Fruit fly (Drosophila melanogaster) whole organism, adult: ENCODE results near the gene Fit2.

ENCODE experiments used
- CG11617 ChIP-seq: fragments of 200-800 bp; sonication (Bioruptor generic); optimal IDR thresholded peaks from 2 replicates; lab custom pipeline; 2017; ENCODE audit warnings: mild to moderate bottlenecking, missing biosample characterization, missing genetic modification reagents, missing genetic modification characterization
- CG12768 ChIP-seq: fragments of 200-800 bp; sonication (Bioruptor generic); optimal IDR thresholded peaks from 2 replicates; lab custom pipeline; 2017; ENCODE audit warnings: missing biosample characterization, missing genetic modification characterization, mild to moderate bottlenecking, moderate library complexity, missing genetic modification reagents
- CG14711 ChIP-seq: fragments of 200-800 bp; sonication (Bioruptor generic); optimal IDR thresholded peaks from 2 replicates; lab custom pipeline; 2018; ENCODE audit warnings: missing biosample characterization, mild to moderate bottlenecking, missing genetic modification characterization, moderate library complexity
- CG1620 ChIP-seq: fragments of 200-800 bp; sonication (Bioruptor generic); optimal IDR thresholded peaks from 2 replicates; lab custom pipeline; 2016; ENCODE audit warnings: missing biosample characterization, missing genetic modification characterization
- CG33017 ChIP-seq: fragments of 200-800 bp; sonication (Bioruptor generic); optimal IDR thresholded peaks from 2 replicates; lab custom pipeline; 2018; ENCODE audit warnings: missing biosample characterization, mild to moderate bottlenecking, missing genetic modification characterization, moderate library complexity
- CG5204 ChIP-seq: fragments of 200-800 bp; sonication (Bioruptor generic); optimal IDR thresholded peaks from 2 replicates; lab custom pipeline; 2016; ENCODE audit warnings: missing biosample characterization, missing genetic modification characterization
- CG7045 ChIP-seq: fragments of 200-800 bp; sonication (Bioruptor generic); optimal IDR thresholded peaks from 2 replicates; lab custom pipeline; 2017; ENCODE audit warnings: missing biosample characterization, mild to moderate bottlenecking, missing genetic modification characterization
- CG7101 ChIP-seq: fragments of 200-800 bp; sonication (Bioruptor generic); optimal IDR thresholded peaks from 2 replicates; lab custom pipeline; 2018; ENCODE audit warnings: missing biosample characterization, mild to moderate bottlenecking, missing genetic modification characterization, moderate library complexity
- Clk ChIP-seq: fragments of 200-800 bp; sonication (Bioruptor generic); optimal IDR thresholded peaks from 2 replicates; lab custom pipeline; 2017; ENCODE audit warnings: missing biosample characterization, missing genetic modification characterization
- Crg-1 ChIP-seq: fragments of 200-800 bp; sonication (Bioruptor generic); optimal IDR thresholded peaks from 2 replicates; lab custom pipeline; 2016; ENCODE audit warnings: missing biosample characterization, missing genetic modification characterization
- Hr96 ChIP-seq: fragments of 200-800 bp; sonication (Bioruptor generic); optimal IDR thresholded peaks from 2 replicates; lab custom pipeline; 2016; ENCODE audit warnings: missing biosample characterization, missing genetic modification characterization
- Mnt ChIP-seq: fragments of 200-800 bp; sonication (Bioruptor generic); optimal IDR thresholded peaks from 2 replicates; lab custom pipeline; 2016; ENCODE audit warnings: missing biosample characterization, mild to moderate bottlenecking, missing genetic modification characterization
- bab1 ChIP-seq: fragments of 200-800 bp; sonication (Bioruptor generic); optimal IDR thresholded peaks from 3 replicates; lab custom pipeline; 2019; ENCODE audit warnings: missing biosample characterization, mild to moderate bottlenecking, missing genetic modification characterization, moderate library complexity
- cic ChIP-seq: fragments of 200-800 bp; sonication (Bioruptor generic); optimal IDR thresholded peaks from 2 replicates; lab custom pipeline; 2017; ENCODE audit warnings: missing biosample characterization, mild to moderate bottlenecking, missing genetic modification characterization, moderate library complexity
- cnc ChIP-seq, 2 experiments: fragments of >200 bp; optimal IDR thresholded peaks; 2 replicates each; lab custom pipeline; 2017
- kay ChIP-seq: fragments of 200-800 bp; sonication (Bioruptor generic); peaks from one replicate; lab custom pipeline; 2016; ENCODE audit warnings: missing biosample characterization, missing genetic modification characterization, borderline replicate concordance
- ovo ChIP-seq: fragments of 200-800 bp; sonication (Bioruptor generic); optimal IDR thresholded peaks from 2 replicates; lab custom pipeline; 2016; ENCODE audit warnings: missing biosample characterization, missing genetic modification characterization
- pad ChIP-seq: fragments of 200-800 bp; sonication (Bioruptor generic); optimal IDR thresholded peaks from 3 replicates; lab custom pipeline; 2017; ENCODE audit warnings: missing biosample characterization, missing genetic modification characterization, mild to moderate bottlenecking, moderate library complexity, missing genetic modification reagents
- tj ChIP-seq: fragments of 200-800 bp; sonication (Bioruptor generic); optimal IDR thresholded peaks from 3 replicates; lab custom pipeline; 2017; ENCODE audit warnings: missing biosample characterization, mild to moderate bottlenecking, missing genetic modification characterization, moderate library complexity
- toe ChIP-seq: fragments of 200-800 bp; sonication (Bioruptor generic); optimal IDR thresholded peaks from 2 replicates; lab custom pipeline; 2016; ENCODE audit warnings: missing biosample characterization, missing genetic modification characterization

Fit2 gene

DNA sequence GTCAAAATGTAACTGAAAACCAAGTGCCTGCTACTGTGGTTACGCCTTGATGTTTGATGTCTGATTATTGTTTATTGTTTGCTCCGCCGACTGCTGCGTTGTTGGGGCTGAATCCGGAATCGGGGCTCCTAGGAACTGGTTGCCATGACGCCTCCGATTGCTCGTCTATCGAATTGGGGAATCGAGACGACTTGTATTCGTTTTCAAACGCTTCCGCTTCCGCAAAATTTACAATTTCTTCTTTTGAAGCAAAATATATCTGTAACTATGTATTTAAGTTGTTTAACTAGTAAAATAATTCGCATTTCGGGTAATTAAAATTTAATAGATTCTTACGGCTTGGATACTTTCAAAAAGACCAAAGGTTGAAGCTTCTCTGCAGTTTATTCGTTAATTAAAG lies 1.4 kb upstream of the Fit2 start, which contains the start of gene CG6652:
TSS of gene CG6652 (minus strand) at position 101 of the 400 bp plus-strand sequence.
- TF ChIP-seq bab1 (GFP tag; lab: Kevin White, UChicago): no peak
- no peak for TF ChIP-seq tj (GFP tag; lab: Kevin White, UChicago)
- TF ChIP-seq Hr96 (GFP tag; lab: Kevin White, UChicago): no peak
- no peak for TF ChIP-seq CG1620 (GFP tag; lab: Kevin White, UChicago)
- no peak for TF ChIP-seq CG7045 (GFP tag; lab: Kevin White, UChicago)
- TF ChIP-seq Clk (GFP tag; lab: Kevin White, UChicago): no peak
- TF ChIP-seq CG11617 (GFP tag; lab: Kevin White, UChicago): no peak
- TF ChIP-seq Crg-1 (GFP tag; lab: Kevin White, UChicago): no peak
- TF ChIP-seq CG12768 (GFP tag; lab: Kevin White, UChicago): no peak
- TF ChIP-seq cic: no peak
- no peak for TF ChIP-seq CG7101

- TF ChIP-seq bab1 (GFP tag; lab: Kevin White, UChicago): no peak
- TF ChIP-seq ovo (GFP tag; lab: Kevin White, UChicago): no peak
- TF ChIP-seq Clk (GFP tag; lab: Kevin White, UChicago): no peak
- no peak for TF ChIP-seq CG12768 (GFP tag; lab: Kevin White, UChicago)
- no peak for TF ChIP-seq Mnt (GFP tag; lab: Kevin White, UChicago)
- TF ChIP-seq kay: no peak
- TF ChIP-seq CG7045 (GFP tag; lab: Kevin White, UChicago): no peak
- no peak for TF ChIP-seq Hr96 (GFP tag; lab: Kevin White, UChicago)
- no peak for TF ChIP-seq cnc (optimal IDR thresholded peaks at IDR 0.05; lab: Kevin White, UChicago)
- TF ChIP-seq tj (GFP tag; lab: Kevin White, UChicago): no peak
- no peak for TF ChIP-seq toe (GFP tag; lab: Kevin White, UChicago)
Observed at dm6 chr3L:17023641-17024040, 487 bp upstream of the Fit2 start, which contains the start of gene a10. a10 (minus strand) TSS chr3L:17023741.

DNA sequence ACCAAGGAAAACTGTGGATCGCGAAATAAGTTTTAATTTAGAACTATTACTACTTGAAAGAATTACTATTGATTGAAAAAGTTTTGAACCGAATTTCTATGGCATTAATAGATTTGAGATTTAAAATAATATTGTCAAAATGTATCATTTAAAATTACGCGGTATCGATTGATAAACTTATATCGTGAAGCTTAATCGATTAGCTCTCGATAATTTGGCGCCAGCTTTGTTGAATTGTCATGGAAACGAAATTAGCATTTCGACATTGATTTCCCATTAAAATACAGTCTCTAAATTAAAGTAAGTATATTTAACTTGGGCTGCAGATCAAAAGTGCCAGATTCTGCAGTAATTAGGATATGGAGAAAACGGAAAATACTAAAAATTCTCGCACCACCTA lies 3.2 kb downstream of the Fit2 start, which contains the start of gene CG7730:
TSS of gene CG7730 (plus strand) at position 206 of the 400 bp plus-strand sequence.
- TF ChIP-seq bab1 (GFP tag; lab: Kevin White, UChicago) (no peak), CG7101 (no peak)

- TF ChIP-seq cnc (optimal IDR thresholded peaks at IDR 0.05; lab: Kevin White, UChicago) (no peak), CG1620 (GFP tag; lab: Kevin White, UChicago) (no peak), ovo (GFP tag; lab: Kevin White, UChicago) (no peak), CG7045 (GFP tag; lab: Kevin White, UChicago) (no peak), cic (no peak)
Observed at dm6 chr3L:17031971-17032370, 7.8 kb downstream of the Fit2 start, which contains the start of gene Ilp8. Ilp8 (minus strand) TSS chr3L:17032080.

dm6 chr3L:17033309-17033708 lies 9.2 kb downstream of the Fit2 start:
- TF ChIP-seq CG1620 (GFP tag; lab: Kevin White, UChicago) (no peak), CG7045 (GFP tag; lab: Kevin White, UChicago) (no peak), ovo (GFP tag; lab: Kevin White, UChicago) (no peak), kay (no peak), bab1 (GFP tag; lab: Kevin White, UChicago) (no peak), Crg-1 (GFP tag; lab: Kevin White, UChicago) (no peak), CG12768 (GFP tag; lab: Kevin White, UChicago) (no peak), CG5204 (GFP tag; lab: Kevin White, UChicago) (no peak), CG7101 (no peak), Hr96 (GFP tag; lab: Kevin White, UChicago) (no peak)

dm6 chr3L:17035492-17035891 lies 11.4 kb downstream of the Fit2 start, which contains the start of gene beg:
beg (plus strand) TSS chr3L:17035668.
- TF ChIP-seq CG7045 (GFP tag; lab: Kevin White, UChicago) (no peak), CG14711 (tag; lab: Kevin White, UChicago) (no peak), kay (no peak), Hr96 (GFP tag; lab: Kevin White, UChicago) (no peak), toe (GFP tag; lab: Kevin White, UChicago) (no peak), cnc (optimal IDR thresholded peaks at IDR 0.05; lab: Kevin White, UChicago) (no peak), CG1620 (GFP tag; lab: Kevin White, UChicago) (no peak), pad (no peak), CG11617 (GFP tag; lab: Kevin White, UChicago) (no peak), ovo (GFP tag; lab: Kevin White, UChicago) (no peak), CG5204 (GFP tag; lab: Kevin White, UChicago) (no peak), Crg-1 (GFP tag; lab: Kevin White, UChicago) (no peak), Mnt (GFP tag; lab: Kevin White, UChicago) (no peak), cic (no peak), CG33017 (tag; lab: Kevin White, UChicago) (no peak), CG12768 (GFP tag; lab: Kevin White, UChicago) (no peak), tj (GFP tag; lab: Kevin White, UChicago) (no peak), bab1 (GFP tag; lab: Kevin White, UChicago) (no peak)
